Worm (Caenorhabditis elegans) whole organism, midembryonic: Measurements from ENCODE around the gene srx-116.

Source experiments
- T22C8.4 ChIP-seq: fragments of 200-800 bp; sonication (Bioruptor generic); IDR thresholded peaks from 2 replicates; pipeline ENCODE4 v1.3.6; 2022; ENCODE audit warnings: missing genetic modification characterization, missing compliant biosample characterization
- cog-1 ChIP-seq: sonication (generic microtip); optimal IDR thresholded peaks from 2 replicates; lab custom pipeline; 2016; ENCODE audit warnings: missing genetic modification characterization, missing compliant biosample characterization
- flt-1 ChIP-seq: fragments of 200-800 bp; sonication (Bioruptor generic); IDR thresholded peaks from 2 replicates; pipeline ENCODE4 v1.3.6; 2022; ENCODE audit warnings: missing genetic modification characterization, missing compliant biosample characterization
- klf-2 ChIP-seq: fragments of 200-800 bp; sonication (Bioruptor generic); conservative IDR thresholded peaks from 2 replicates; pipeline ENCODE4 v1.3.6; 2022; ENCODE audit warnings: missing genetic modification reagents, missing genetic modification characterization, missing compliant biosample characterization
- med-1 ChIP-seq: sonication (generic microtip); optimal IDR thresholded peaks from 2 replicates; lab custom pipeline; 2017; ENCODE audit warnings: missing genetic modification characterization, mild to moderate bottlenecking, missing compliant biosample characterization, antibody characterized with exemption, missing genetic modification reagents; ENCODE audit not compliant: insufficient read depth
- ref-1 ChIP-seq: fragments of 200-800 bp; sonication (Bioruptor generic); conservative IDR thresholded peaks from 2 replicates; pipeline ENCODE4 v1.3.6; 2022; ENCODE audit warnings: missing genetic modification reagents, missing genetic modification characterization, missing compliant biosample characterization
- tab-1 ChIP-seq: fragments of 200-800 bp; sonication (Bioruptor generic); IDR thresholded peaks from 2 replicates; pipeline ENCODE4 v1.3.6; 2022; ENCODE audit warnings: missing genetic modification characterization, missing compliant biosample characterization
- ztf-23 ChIP-seq: fragments of 200-800 bp; sonication (Bioruptor generic); IDR thresholded peaks from 2 replicates; pipeline ENCODE4 v1.3.6; 2022; ENCODE audit warnings: missing genetic modification reagents, missing genetic modification characterization, missing compliant biosample characterization
- ztf-29 ChIP-seq: fragments of 200-800 bp; sonication (Bioruptor generic); IDR thresholded peaks from 2 replicates; pipeline ENCODE4 v1.3.6; 2022; ENCODE audit warnings: missing genetic modification reagents, missing genetic modification characterization, missing compliant biosample characterization

srx-116 gene

ce11 chrV:12718622-12719021 lies 47.9 kb downstream of the srx-116 start, which contains the start of gene str-181:
Gene str-181, minus strand, starts transcription at chrV:12718722.
- TF ChIP-seq ref-1 (no peak), klf-2 (GFP tag; lab: Robert Waterston, UW) (no peak), T22C8.4 (no peak), ztf-23 (GFP tag; lab: Robert Waterston, UW) (no peak), ztf-29 (GFP tag; lab: Robert Waterston, UW) (no peak), tab-1 (GFP tag; lab: Robert Waterston, UW) (no peak), med-1 (GFP tag; lab: Kevin White, UChicago) (no peak), flt-1 (GFP tag; lab: Robert Waterston, UW) (no peak), cog-1 (tag; lab: Kevin White, UChicago) (no peak)

- TF ChIP-seq T22C8.4 (no peak), med-1 (GFP tag; lab: Kevin White, UChicago) (no peak), cog-1 (tag; lab: Kevin White, UChicago) (no peak), ref-1 (no peak), flt-1 (GFP tag; lab: Robert Waterston, UW) (no peak), tab-1 (GFP tag; lab: Robert Waterston, UW) (no peak), ztf-29 (GFP tag; lab: Robert Waterston, UW) (no peak), klf-2 (GFP tag; lab: Robert Waterston, UW) (no peak), ztf-23 (GFP tag; lab: Robert Waterston, UW) (no peak)
Measured at ce11 chrV:12719713-12720112, 49.0 kb downstream of the srx-116 start, which contains the start of gene R11D1.7. Gene R11D1.7, plus strand, starts transcription at chrV:12720013.
